Worm (Caenorhabditis elegans) whole organism, L1 larva: Measurements from ENCODE around the gene C08F8.9.
"Not testable (repeated sequence)": the region's sequence is repeated elsewhere in the genome, so short reads cannot be mapped to it uniquely, and the experiment has no call there.

Source experiments
- C04F5.9 ChIP-seq: sonication (generic microtip); optimal IDR thresholded peaks from 2 replicates; lab custom pipeline; 2016; ENCODE audit warnings: missing genetic modification characterization, missing compliant biosample characterization
- aly-2 ChIP-seq: fragments of 150-350 bp; optimal IDR thresholded peaks from 2 replicates; lab custom pipeline; 2014; ENCODE audit warnings: missing biosample characterization, missing genetic modification characterization
- ama-1 ChIP-seq: fragments of 150-350 bp; optimal IDR thresholded peaks from 2 replicates; lab custom pipeline; 2014
- blmp-1 ChIP-seq: fragments of 150-350 bp; optimal IDR thresholded peaks from 2 replicates; lab custom pipeline; 2014; ENCODE audit warnings: missing biosample characterization, missing genetic modification characterization
- dpl-1 ChIP-seq, 3 experiments: fragments of 150-350 bp in 2 of 3; sonication (generic microtip) in 1 of 3; optimal IDR thresholded peaks; 2 replicates each; lab custom pipeline; 2014 to 2017; ENCODE audit warnings: missing biosample characterization in 3 of 3, missing genetic modification characterization in 3 of 3, missing genetic modification reagents in 3 of 3
- efl-1 ChIP-seq, 4 experiments: fragments of 150-350 bp; optimal IDR thresholded peaks in 3 of 4; peaks in 1 of 4; 1 replicate in 1 of 4; 2 replicates in 3 of 4; lab custom pipeline; 2014; ENCODE audit warnings: missing biosample characterization in 2 of 4, missing genetic modification characterization in 2 of 4, missing genetic modification reagents in 2 of 4
- egl-13 ChIP-seq: sonication (generic microtip); optimal IDR thresholded peaks from 2 replicates; lab custom pipeline; 2016; ENCODE audit warnings: missing genotype, missing genetic modification reagents, missing genetic modification characterization, missing compliant biosample characterization
- ets-5 ChIP-seq: fragments of 200-800 bp; sonication (Bioruptor generic); IDR thresholded peaks from 2 replicates; pipeline ENCODE4 v1.3.6; 2022; ENCODE audit warnings: missing genetic modification characterization, missing compliant biosample characterization
- fkh-10 ChIP-seq: sonication (generic microtip); optimal IDR thresholded peaks from 2 replicates; lab custom pipeline; 2017; ENCODE audit warnings: missing biosample characterization, missing genetic modification reagents, missing genetic modification characterization
- fkh-8 ChIP-seq: sonication (generic microtip); optimal IDR thresholded peaks from 2 replicates; lab custom pipeline; 2016; ENCODE audit warnings: mild to moderate bottlenecking, missing genetic modification characterization, missing compliant biosample characterization
- hlh-17 ChIP-seq: fragments of 200-800 bp; sonication (Bioruptor generic); optimal IDR thresholded peaks from 2 replicates; lab custom pipeline; 2018; ENCODE audit warnings: missing genetic modification characterization, mild to moderate bottlenecking, missing compliant biosample characterization, moderate library complexity, borderline replicate concordance
- isw-1 ChIP-seq: fragments of 200-800 bp; sonication (Bioruptor generic); IDR thresholded peaks from 2 replicates; pipeline ENCODE4 v1.3.6; 2022; ENCODE audit warnings: missing genetic modification characterization, missing compliant biosample characterization
- lin-14 ChIP-seq: fragments of 200-800 bp; sonication (Bioruptor generic); optimal IDR thresholded peaks from 2 replicates; lab custom pipeline; 2018; ENCODE audit warnings: mild to moderate bottlenecking, missing genetic modification characterization, moderate library complexity, missing compliant biosample characterization
- lin-35 ChIP-seq, 2 experiments: fragments of 150-350 bp; optimal IDR thresholded peaks; 2 replicates each; lab custom pipeline; 2014; ENCODE audit warnings: missing biosample characterization in 2 of 2, missing genetic modification characterization in 2 of 2, missing genetic modification reagents in 2 of 2
- lir-3 ChIP-seq: sonication (generic microtip); optimal IDR thresholded peaks from 2 replicates; lab custom pipeline; 2016; ENCODE audit warnings: mild to moderate bottlenecking, missing genetic modification characterization, moderate library complexity, missing compliant biosample characterization; ENCODE audit not compliant: poor library complexity
- mab-9 ChIP-seq: fragments of 200-800 bp; sonication (Bioruptor generic); IDR thresholded peaks from 2 replicates; pipeline ENCODE4 v1.3.6; 2022; ENCODE audit warnings: missing genetic modification reagents, missing genetic modification characterization, missing compliant biosample characterization
- mep-1 ChIP-seq: fragments of 150-350 bp; optimal IDR thresholded peaks from 2 replicates; lab custom pipeline; 2014; ENCODE audit warnings: missing biosample characterization, missing genetic modification characterization
- nhr-11 ChIP-seq: fragments of 150-350 bp; optimal IDR thresholded peaks from 2 replicates; lab custom pipeline; 2014; ENCODE audit warnings: missing biosample characterization, missing genetic modification characterization
- nhr-12 ChIP-seq: sonication (generic microtip); optimal IDR thresholded peaks from 2 replicates; lab custom pipeline; 2017; ENCODE audit warnings: missing biosample characterization, missing genetic modification characterization
- nhr-19 ChIP-seq: fragments of 200-800 bp; sonication (Bioruptor generic); conservative IDR thresholded peaks from 2 replicates; pipeline ENCODE4 v1.3.6; 2022; ENCODE audit warnings: missing genetic modification characterization, missing compliant biosample characterization
- nhr-237 ChIP-seq: fragments of 150-350 bp; optimal IDR thresholded peaks from 2 replicates; lab custom pipeline; 2014; ENCODE audit warnings: missing biosample characterization, missing genetic modification characterization
- nhr-47 ChIP-seq: sonication (generic microtip); optimal IDR thresholded peaks from 2 replicates; lab custom pipeline; 2016; ENCODE audit warnings: mild to moderate bottlenecking, missing genetic modification characterization, moderate library complexity, missing compliant biosample characterization
- nhr-76 ChIP-seq: sonication (generic microtip); optimal IDR thresholded peaks from 2 replicates; lab custom pipeline; 2017; ENCODE audit warnings: missing biosample characterization, missing genetic modification characterization
- nhr-84 ChIP-seq: sonication (generic microtip); optimal IDR thresholded peaks from 2 replicates; lab custom pipeline; 2017; ENCODE audit warnings: missing biosample characterization, missing genetic modification characterization
- pax-3 ChIP-seq: fragments of 200-800 bp; sonication (Bioruptor generic); optimal IDR thresholded peaks from 2 replicates; lab custom pipeline; 2018; ENCODE audit warnings: mild to moderate bottlenecking, missing genetic modification characterization, moderate library complexity, missing compliant biosample characterization
- rnt-1 ChIP-seq: sonication (generic microtip); optimal IDR thresholded peaks from 2 replicates; lab custom pipeline; 2016; ENCODE audit warnings: mild to moderate bottlenecking, missing genetic modification characterization, moderate library complexity, missing compliant biosample characterization
- snpc-4 ChIP-seq: fragments of 150-350 bp; optimal IDR thresholded peaks from 2 replicates; lab custom pipeline; 2014; ENCODE audit warnings: missing biosample characterization, missing genetic modification characterization
- snu-23 ChIP-seq: sonication (generic microtip); optimal IDR thresholded peaks from 2 replicates; lab custom pipeline; 2016; ENCODE audit warnings: missing genetic modification characterization, missing compliant biosample characterization
- sptf-1 ChIP-seq: fragments of 150-350 bp; optimal IDR thresholded peaks from 2 replicates; lab custom pipeline; 2014; ENCODE audit warnings: missing biosample characterization, missing genetic modification characterization
- unc-62 ChIP-seq: fragments of 150-350 bp; optimal IDR thresholded peaks from 2 replicates; lab custom pipeline; 2014; ENCODE audit warnings: missing biosample characterization, missing genetic modification reagents, missing genetic modification characterization
- unc-86 ChIP-seq: sonication (generic microtip); optimal IDR thresholded peaks from 2 replicates; lab custom pipeline; 2016; ENCODE audit warnings: missing genetic modification characterization, missing compliant biosample characterization
- xbp-1 ChIP-seq: sonication (generic microtip); optimal IDR thresholded peaks from 2 replicates; lab custom pipeline; 2016; ENCODE audit warnings: missing genetic modification characterization, missing compliant biosample characterization

The C08F8.9 gene

DNA sequence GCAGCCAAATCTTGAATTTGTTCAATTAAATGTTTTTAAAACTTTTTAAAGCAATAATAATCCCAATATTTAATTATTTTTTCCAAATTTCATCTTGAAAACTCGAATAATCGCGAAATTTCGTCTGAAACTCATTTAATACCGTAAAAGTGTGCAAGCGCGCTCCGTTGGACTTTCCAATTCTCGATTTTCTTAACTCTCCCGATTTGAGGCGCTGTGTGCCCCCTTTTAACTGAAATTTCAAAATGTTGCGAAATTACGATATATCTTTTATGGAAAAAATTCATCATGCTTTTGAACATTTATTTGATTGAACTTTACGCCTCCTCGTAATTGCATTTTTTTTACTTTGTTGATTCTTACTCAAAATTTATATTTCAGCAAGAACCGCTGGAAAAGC lies 24.0 kb upstream of the C08F8.9 start, which contains the start of gene R07H5.11:
R07H5.11 (plus strand) TSS at position 380 of the 400 bp plus-strand sequence.
- TF ChIP-seq nhr-47; aly-2 (tag; lab: Kevin White, UChicago); dpl-1 (GFP tag; optimal IDR thresholded peaks at IDR 0.05; lab: Kevin White, UChicago): not testable (repeated sequence)
- TF ChIP-seq, all 84 proteins: peak for 0; not testable (repeated sequence) for 84

DNA sequence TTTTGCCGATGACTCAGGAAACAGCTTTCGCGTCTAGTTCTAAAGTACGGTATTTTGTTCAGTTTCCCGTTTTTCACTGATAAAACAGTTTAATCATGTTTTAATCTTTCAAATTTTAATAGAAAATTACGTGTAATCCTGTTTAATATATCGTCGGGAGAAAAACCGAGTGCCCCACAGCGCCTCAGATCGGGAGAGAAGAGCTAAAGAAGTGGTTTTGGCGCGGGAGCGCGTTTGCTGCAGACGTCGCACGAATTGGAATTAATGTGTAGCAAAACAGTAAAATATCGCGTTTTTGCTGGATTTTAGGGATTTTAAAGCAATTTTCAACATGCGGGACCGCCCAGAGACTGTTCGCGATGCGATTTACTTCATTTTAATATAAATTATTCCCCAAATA lies 22.3 kb upstream of the C08F8.9 start:
- peak; percentile 30 for TF ChIP-seq nhr-19

DNA sequence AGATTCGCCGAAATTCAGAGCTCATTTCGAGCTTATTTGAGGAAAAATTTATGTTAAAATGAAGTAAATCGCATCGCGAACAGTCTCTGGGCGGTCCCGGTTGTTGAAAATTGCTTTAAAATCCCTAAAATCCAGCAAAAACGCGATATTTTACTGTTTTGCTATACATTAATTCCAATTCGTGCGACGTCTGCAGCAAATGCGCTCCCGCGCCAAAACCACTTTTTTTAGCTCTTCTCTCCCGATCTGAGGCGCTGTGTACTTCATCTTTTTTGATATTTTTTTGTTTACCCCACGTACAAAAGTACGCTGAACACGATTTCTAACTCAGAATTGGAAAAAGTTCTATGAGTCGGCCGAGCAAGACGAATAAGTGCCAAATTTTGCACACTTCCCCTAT lies 20.6 kb upstream of the C08F8.9 start, which contains the start of gene R07H5.16:
R07H5.16 (plus strand) TSS at position 348 of the 400 bp plus-strand sequence.
- TF ChIP-seq rnt-1, result peak; percentile 2
- TF ChIP-seq isw-1 (GFP tag; lab: Robert Waterston, UW), result peak; percentile 15; the same call in 1 of the 2 replicates

DNA sequence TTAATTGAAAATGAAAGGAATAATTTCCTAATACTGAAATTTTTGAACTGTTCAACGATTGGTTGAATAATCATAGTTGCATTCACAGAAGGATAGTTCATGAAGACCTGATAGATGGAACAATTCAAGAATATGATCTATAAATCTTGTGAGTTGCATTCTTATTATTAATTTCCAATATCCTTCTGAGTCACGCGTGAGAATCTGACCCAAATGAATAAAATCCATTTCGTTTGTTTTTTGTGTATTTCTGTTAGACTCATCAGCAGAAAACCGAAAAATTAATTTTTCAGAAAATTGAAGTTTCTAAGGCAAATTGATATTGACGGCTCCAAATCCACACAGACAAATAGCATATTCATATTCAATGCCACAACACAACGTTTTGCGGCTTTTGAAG lies 11.0 kb upstream of the C08F8.9 start, which contains the start of gene fbxb-79:
fbxb-79 (minus strand) TSS at position 101 of the 400 bp plus-strand sequence.
- TF ChIP-seq isw-1 (GFP tag; lab: Robert Waterston, UW) (no peak), xbp-1 (tag; lab: Kevin White, UChicago) (no peak), hlh-17 (GFP tag; lab: Kevin White, UChicago) (no peak), unc-62 (GFP tag; lab: Kevin White, UChicago) (no peak), sptf-1 (tag; lab: Kevin White, UChicago) (no peak), nhr-12 (tag; lab: Kevin White, UChicago) (no peak), ama-1 (lab: Kevin White, UChicago) (no peak), dpl-1 (GFP tag; optimal IDR thresholded peaks at IDR 0.05; lab: Kevin White, UChicago) (no peak), snpc-4 (tag; lab: Kevin White, UChicago) (no peak), nhr-11 (no peak), efl-1 (optimal IDR thresholded peaks at IDR 0.05; lab: Kevin White, UChicago) (no peak), efl-1 (GFP tag; optimal IDR thresholded peaks at IDR 0.05 in 1 of 2; lab: Kevin White, UChicago) (no peak), nhr-84 (tag; lab: Kevin White, UChicago) (no peak), fkh-10 (GFP tag; lab: Kevin White, UChicago) (no peak), egl-13 (tag; lab: Kevin White, UChicago) (no peak), lin-35 (GFP tag; optimal IDR thresholded peaks at IDR 0.05; lab: Kevin White, UChicago) (no peak), snu-23 (GFP tag; lab: Kevin White, UChicago) (no peak), nhr-76 (no peak)

DNA sequence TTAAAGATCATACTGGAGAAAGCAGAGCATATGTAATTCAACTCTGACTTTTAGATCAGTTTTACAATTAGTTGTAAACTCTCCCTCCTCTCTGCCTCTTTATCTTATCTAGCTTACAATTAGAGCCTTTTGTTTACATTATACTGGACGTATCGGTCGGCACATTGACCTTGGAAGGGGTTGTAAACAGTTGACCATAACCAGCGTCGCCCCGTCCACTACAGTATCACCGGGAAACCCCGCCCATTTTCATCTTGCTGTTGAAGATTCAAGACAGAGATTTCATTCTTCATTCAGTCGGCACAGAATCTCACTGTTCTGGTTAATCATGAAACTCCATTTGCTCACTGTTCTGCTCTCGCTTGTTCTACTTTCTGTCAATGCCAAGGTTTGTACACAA lies 8.3 kb upstream of the C08F8.9 start, which contains the start of gene sdz-27:
sdz-27 (plus strand) TSS at position 301 of the 400 bp plus-strand sequence.
- TF ChIP-seq pax-3 (no peak), blmp-1 (tag; lab: Kevin White, UChicago) (no peak), lir-3 (tag; lab: Kevin White, UChicago) (no peak), fkh-10 (GFP tag; lab: Kevin White, UChicago) (no peak), mep-1 (no peak), mab-9 (GFP tag; lab: Robert Waterston, UW) (no peak), ama-1 (lab: Kevin White, UChicago) (no peak), nhr-84 (tag; lab: Kevin White, UChicago) (no peak), fkh-8 (tag; lab: Kevin White, UChicago) (no peak), rnt-1 (no peak), lin-14 (GFP tag; lab: Kevin White, UChicago) (no peak), C04F5.9 (tag; lab: Kevin White, UChicago) (no peak), nhr-12 (tag; lab: Kevin White, UChicago) (no peak), nhr-237 (tag; lab: Kevin White, UChicago) (no peak), unc-86 (no peak), sptf-1 (tag; lab: Kevin White, UChicago) (no peak), ets-5 (GFP tag; lab: Robert Waterston, UW) (no peak)
